Fruit fly (Drosophila melanogaster) whole organism, embryonic: ENCODE data around the gene enc.

ENCODE experiments used
- Bdp1 ChIP-seq: fragments of 200-800 bp; sonication (Bioruptor generic); optimal IDR thresholded peaks from 3 replicates; lab custom pipeline; 2016; ENCODE audit warnings: missing biosample characterization, missing genetic modification characterization
- Blimp-1 ChIP-seq: fragments of 200-800 bp; sonication (Bioruptor generic); optimal IDR thresholded peaks from 3 replicates; lab custom pipeline; 2018; ENCODE audit warnings: missing biosample characterization, missing genetic modification characterization, mild to moderate bottlenecking, moderate library complexity, missing genetic modification reagents
- C15 ChIP-seq: fragments of 200-800 bp; sonication (Bioruptor generic); IDR thresholded peaks from 3 replicates; pipeline ENCODE4 v1.3.6; 2022; ENCODE audit warnings: missing biosample characterization, missing genetic modification characterization
- CG10267 ChIP-seq: fragments of 200-800 bp; sonication (Bioruptor generic); optimal IDR thresholded peaks from 2 replicates; lab custom pipeline; 2018; ENCODE audit warnings: missing biosample characterization, mild to moderate bottlenecking, missing genetic modification characterization, moderate library complexity
- CG11247 ChIP-seq: fragments of 200-800 bp; sonication (Bioruptor generic); IDR thresholded peaks from 2 replicates; pipeline ENCODE4 v1.3.6; 2022; ENCODE audit warnings: missing biosample characterization, missing genetic modification characterization
- CG11456 ChIP-seq: fragments of 200-800 bp; sonication (Bioruptor generic); IDR thresholded peaks from 3 replicates; pipeline ENCODE4 v1.3.6; 2022; ENCODE audit warnings: missing biosample characterization, missing genetic modification characterization
- CG12104 ChIP-seq: fragments of 200-800 bp; sonication (Bioruptor generic); optimal IDR thresholded peaks from 3 replicates; lab custom pipeline; 2016; ENCODE audit warnings: missing biosample characterization, missing genetic modification characterization
- CG12155 ChIP-seq: fragments of 200-800 bp; sonication (Bioruptor generic); optimal IDR thresholded peaks from 3 replicates; lab custom pipeline; 2016; ENCODE audit warnings: missing biosample characterization, missing genetic modification characterization
- CG12299 ChIP-seq: fragments of 200-800 bp; sonication (Bioruptor generic); optimal IDR thresholded peaks from 2 replicates; lab custom pipeline; 2018; ENCODE audit warnings: missing biosample characterization, mild to moderate bottlenecking, missing genetic modification characterization
- CG12769 ChIP-seq: fragments of 200-800 bp; sonication (Bioruptor generic); optimal IDR thresholded peaks from 2 replicates; lab custom pipeline; 2019; ENCODE audit warnings: missing biosample characterization, mild to moderate bottlenecking, missing genetic modification characterization, moderate library complexity
- CG15601 ChIP-seq: fragments of 200-800 bp; sonication (Bioruptor generic); optimal IDR thresholded peaks from 3 replicates; lab custom pipeline; 2019; ENCODE audit warnings: missing biosample characterization, mild to moderate bottlenecking, missing genetic modification characterization, moderate library complexity
- CG17359 ChIP-seq: fragments of 200-800 bp; sonication (Bioruptor generic); optimal IDR thresholded peaks from 3 replicates; lab custom pipeline; 2018; ENCODE audit warnings: missing biosample characterization, mild to moderate bottlenecking, missing genetic modification characterization, moderate library complexity
- CG17385 ChIP-seq: fragments of 200-800 bp; sonication (Bioruptor generic); optimal IDR thresholded peaks from 3 replicates; lab custom pipeline; 2018; ENCODE audit warnings: missing biosample characterization, mild to moderate bottlenecking, missing genetic modification characterization
- CG17802 ChIP-seq: fragments of 200-800 bp; sonication (Bioruptor generic); optimal IDR thresholded peaks from 2 replicates; lab custom pipeline; 2018; ENCODE audit warnings: missing biosample characterization, mild to moderate bottlenecking, missing genetic modification characterization, moderate library complexity
- CG1792 ChIP-seq: fragments of 200-800 bp; sonication (Bioruptor generic); optimal IDR thresholded peaks from 2 replicates; lab custom pipeline; 2016; ENCODE audit warnings: missing biosample characterization, missing genetic modification characterization
- CG2116 ChIP-seq: fragments of 200-800 bp; sonication (Bioruptor generic); optimal IDR thresholded peaks from 3 replicates; lab custom pipeline; 2018; ENCODE audit warnings: missing biosample characterization, mild to moderate bottlenecking, missing genetic modification characterization
- CG2678 ChIP-seq: fragments of 200-800 bp; sonication (Bioruptor generic); optimal IDR thresholded peaks from 3 replicates; lab custom pipeline; 2019; ENCODE audit warnings: missing biosample characterization, mild to moderate bottlenecking, missing genetic modification characterization, moderate library complexity
- CG31441 ChIP-seq: fragments of 200-800 bp; sonication (Bioruptor generic); IDR thresholded peaks from 2 replicates; pipeline ENCODE4 v1.3.6; 2022; ENCODE audit warnings: missing biosample characterization, missing genetic modification characterization
- CG33557 ChIP-seq: fragments of 200-800 bp; sonication (Bioruptor generic); optimal IDR thresholded peaks from 2 replicates; lab custom pipeline; 2019; ENCODE audit warnings: missing biosample characterization, mild to moderate bottlenecking, missing genetic modification characterization, moderate library complexity
- CG4820 ChIP-seq: fragments of 200-800 bp; sonication (Bioruptor generic); optimal IDR thresholded peaks from 3 replicates; lab custom pipeline; 2016; ENCODE audit warnings: missing biosample characterization, missing genetic modification characterization
- CG6272 ChIP-seq: fragments of 200-800 bp; sonication (Bioruptor generic); IDR thresholded peaks from 2 replicates; pipeline ENCODE4 v1.3.6; 2022; ENCODE audit warnings: missing biosample characterization, missing genetic modification characterization
- CG6689 ChIP-seq: fragments of 200-800 bp; sonication (Bioruptor generic); IDR thresholded peaks from 2 replicates; pipeline ENCODE4 v1.3.6; 2022; ENCODE audit warnings: missing biosample characterization, missing genetic modification characterization
- CG7372 ChIP-seq: fragments of 200-800 bp; sonication (Bioruptor generic); IDR thresholded peaks from 2 replicates; pipeline ENCODE4 v1.3.6; 2022; ENCODE audit warnings: missing biosample characterization, missing genetic modification characterization
- CG7839 ChIP-seq: fragments of 200-800 bp; sonication (Bioruptor generic); optimal IDR thresholded peaks from 3 replicates; lab custom pipeline; 2018; ENCODE audit warnings: missing biosample characterization, mild to moderate bottlenecking, missing genetic modification characterization, moderate library complexity
- CHES-1-like ChIP-seq: fragments of 200-800 bp; sonication (Bioruptor generic); optimal IDR thresholded peaks from 2 replicates; lab custom pipeline; 2016; ENCODE audit warnings: missing biosample characterization, missing genetic modification characterization
- CTCF ChIP-seq: fragments of 200-800 bp; sonication (Bioruptor generic); optimal IDR thresholded peaks from 2 replicates; lab custom pipeline; 2017; ENCODE audit warnings: missing biosample characterization, mild to moderate bottlenecking, missing genetic modification characterization, moderate library complexity
- CoRest ChIP-seq: fragments of 200-800 bp; sonication (Bioruptor generic); optimal IDR thresholded peaks from 3 replicates; lab custom pipeline; 2018; ENCODE audit warnings: missing biosample characterization, mild to moderate bottlenecking, missing genetic modification characterization, moderate library complexity
- D ChIP-seq, 2 experiments: fragments of 200-800 bp in 1 of 2; fragments of >200 bp in 1 of 2; sonication (Bioruptor generic) in 1 of 2; optimal IDR thresholded peaks; 2 replicates in 1 of 2; 3 replicates in 1 of 2; lab custom pipeline; 2017; ENCODE audit warnings: mild to moderate bottlenecking in 1 of 2, missing biosample characterization in 1 of 2, missing genetic modification characterization in 1 of 2, missing genetic modification reagents in 1 of 2
- D19A ChIP-seq: fragments of 200-800 bp; optimal IDR thresholded peaks from 3 replicates; lab custom pipeline; 2019; ENCODE audit warnings: missing biosample characterization, mild to moderate bottlenecking, missing genetic modification characterization, moderate library complexity
- Dp ChIP-seq: fragments of 200-800 bp; sonication (Bioruptor generic); optimal IDR thresholded peaks from 2 replicates; lab custom pipeline; 2018; ENCODE audit warnings: missing biosample characterization, mild to moderate bottlenecking, missing genetic modification characterization, moderate library complexity
- Dref ChIP-seq: fragments of 200-800 bp; sonication (Bioruptor generic); IDR thresholded peaks from 2 replicates; pipeline ENCODE4 v1.3.6; 2022; ENCODE audit warnings: missing biosample characterization, missing genetic modification characterization
- Hsf ChIP-seq: fragments of 200-800 bp; sonication (Bioruptor generic); optimal IDR thresholded peaks from 3 replicates; lab custom pipeline; 2016; ENCODE audit warnings: missing biosample characterization, missing genetic modification characterization
- Lpt ChIP-seq: fragments of >200 bp; optimal IDR thresholded peaks from 2 replicates; lab custom pipeline; 2018; ENCODE audit warnings: missing biosample characterization, missing genetic modification characterization
- Mrtf ChIP-seq: fragments of 200-800 bp; sonication (Bioruptor generic); IDR thresholded peaks from 3 replicates; pipeline ENCODE4 v1.3.6; 2022; ENCODE audit warnings: missing biosample characterization, missing genetic modification characterization
- Ptx1 ChIP-seq: fragments of 200-800 bp; sonication (Bioruptor generic); IDR thresholded peaks from 2 replicates; pipeline ENCODE4 v1.3.6; 2022; ENCODE audit warnings: missing biosample characterization, missing genetic modification characterization
- Sin3A ChIP-seq: fragments of >200 bp; optimal IDR thresholded peaks from 2 replicates; lab custom pipeline; 2018
- Sox100B ChIP-seq: fragments of 200-800 bp; sonication (Bioruptor generic); optimal IDR thresholded peaks from 3 replicates; lab custom pipeline; 2018; ENCODE audit warnings: missing biosample characterization, mild to moderate bottlenecking, missing genetic modification characterization
- Ssrp ChIP-seq: fragments of 200-800 bp; sonication (Bioruptor generic); optimal IDR thresholded peaks from 2 replicates; lab custom pipeline; 2018; ENCODE audit warnings: missing biosample characterization, mild to moderate bottlenecking, missing genetic modification characterization, moderate library complexity
- ab ChIP-seq: fragments of 200-800 bp; sonication (Bioruptor generic); optimal IDR thresholded peaks from 2 replicates; lab custom pipeline; 2016; ENCODE audit warnings: missing biosample characterization, missing genetic modification characterization
- ara ChIP-seq: fragments of 200-800 bp; sonication (Bioruptor generic); IDR thresholded peaks from 2 replicates; pipeline ENCODE4 v1.3.6; 2022; ENCODE audit warnings: missing biosample characterization, missing genetic modification characterization
- az2 ChIP-seq: fragments of 200-800 bp; sonication (Bioruptor generic); optimal IDR thresholded peaks from 3 replicates; lab custom pipeline; 2016; ENCODE audit warnings: missing biosample characterization, missing genetic modification characterization
- bcd ChIP-seq: fragments of 200-800 bp; sonication (Bioruptor generic); optimal IDR thresholded peaks from 2 replicates; lab custom pipeline; 2017; ENCODE audit warnings: missing biosample characterization, mild to moderate bottlenecking, missing genetic modification characterization
- croc ChIP-seq: fragments of 200-800 bp; sonication (Bioruptor generic); conservative IDR thresholded peaks from 3 replicates; pipeline ENCODE4 v1.3.6; 2022; ENCODE audit warnings: missing biosample characterization, missing genetic modification characterization
- eve ChIP-seq, 2 experiments: fragments of >200 bp; optimal IDR thresholded peaks; 2 replicates each; lab custom pipeline; 2017; ENCODE audit warnings: missing biosample characterization in 2 of 2, missing genetic modification characterization in 2 of 2
- ewg ChIP-seq: fragments of 200-800 bp; sonication (Bioruptor generic); optimal IDR thresholded peaks from 3 replicates; lab custom pipeline; 2017; ENCODE audit warnings: mild to moderate bottlenecking, missing biosample characterization, missing genetic modification reagents, missing genetic modification characterization
- kni ChIP-seq: fragments of 200-800 bp; sonication (Bioruptor generic); optimal IDR thresholded peaks from 3 replicates; lab custom pipeline; 2017; ENCODE audit warnings: mild to moderate bottlenecking, missing biosample characterization, missing genetic modification reagents, missing genetic modification characterization
- lbe ChIP-seq: fragments of 200-800 bp; sonication (Bioruptor generic); optimal IDR thresholded peaks from 2 replicates; lab custom pipeline; 2016; ENCODE audit warnings: missing biosample characterization, mild to moderate bottlenecking, missing genetic modification characterization
- p53 ChIP-seq: fragments of 200-800 bp; sonication (Bioruptor generic); optimal IDR thresholded peaks from 2 replicates; lab custom pipeline; 2016; ENCODE audit warnings: missing biosample characterization, missing genetic modification characterization
- pnt ChIP-seq: fragments of 200-800 bp; sonication (Bioruptor generic); optimal IDR thresholded peaks from 3 replicates; lab custom pipeline; 2016; ENCODE audit warnings: missing biosample characterization, missing genetic modification characterization
- slbo ChIP-seq: fragments of 200-800 bp; sonication (Bioruptor generic); IDR thresholded peaks from 2 replicates; pipeline ENCODE4 v1.3.6; 2022; ENCODE audit warnings: missing biosample characterization, missing genetic modification characterization
- trem ChIP-seq: fragments of 200-800 bp; optimal IDR thresholded peaks from 3 replicates; lab custom pipeline; 2019; ENCODE audit warnings: missing biosample characterization, mild to moderate bottlenecking, missing genetic modification characterization, moderate library complexity
- vvl ChIP-seq: fragments of 200-800 bp; sonication (Bioruptor generic); IDR thresholded peaks from 2 replicates; pipeline ENCODE4 v1.3.6; 2022; ENCODE audit warnings: missing biosample characterization, missing genetic modification characterization

enc gene

dm6 chr3L:3851847-3852246 is 33.4 kb downstream of the enc start (continued):
- peak; percentile 12 for TF ChIP-seq Hsf (GFP tag; lab: Kevin White, UChicago)
- peak; percentile 24; the same call in 1 of the 2 replicates for TF ChIP-seq CG6689 (GFP tag; lab: Robert Waterston, UW)
- peak; percentile 9 for TF ChIP-seq CG17385 (GFP tag; lab: Kevin White, UChicago)
- no peak for TF ChIP-seq croc (GFP tag; lab: Robert Waterston, UW)
- peak; percentile 45 for TF ChIP-seq Ssrp (tag; lab: Kevin White, UChicago)
- peak; percentile 64; the same call in 1 of the 2 replicates for TF ChIP-seq ara (GFP tag; lab: Robert Waterston, UW)
- peak; percentile 41 for TF ChIP-seq CoRest (tag; lab: Kevin White, UChicago)
- 0 out of 2 replicates have a peak, but pooled peaks have one; percentile 27 for TF ChIP-seq Ptx1 (GFP tag; lab: Robert Waterston, UW)
- TF ChIP-seq CG17359 = no peak
- no peak for TF ChIP-seq CG12155
- no peak for TF ChIP-seq CG12104
- TF ChIP-seq CG2678 (tag; lab: Kevin White, UChicago) = peak; percentile 55
- no peak for TF ChIP-seq CG12299 (tag; lab: Kevin White, UChicago)
- peak; percentile 74 for TF ChIP-seq slbo
- peak; percentile 34 for TF ChIP-seq CG4820 (GFP tag; lab: Kevin White, UChicago)
- no peak for TF ChIP-seq Mrtf
- TF ChIP-seq CG2116 (GFP tag; lab: Kevin White, UChicago) = no peak
- TF ChIP-seq Lpt (GFP tag; lab: Kevin White, UChicago) = no peak
- no peak for TF ChIP-seq Dp (GFP tag; lab: Kevin White, UChicago)
- peak in 1 of 2 experiments; percentile 80 for TF ChIP-seq eve (GFP tag; optimal IDR thresholded peaks at IDR 0.05; lab: Kevin White, UChicago)
- no peak for TF ChIP-seq CG7372 (GFP tag; lab: Robert Waterston, UW)
- peak; percentile 53 for TF ChIP-seq CG12769 (tag; lab: Kevin White, UChicago)
- no peak for TF ChIP-seq kni
- peak; percentile 7 for TF ChIP-seq CHES-1-like (GFP tag; lab: Kevin White, UChicago)
- no peak for TF ChIP-seq Dref (GFP tag; lab: Robert Waterston, UW)
- no peak for TF ChIP-seq CTCF (GFP tag; lab: Kevin White, UChicago)
- no peak for TF ChIP-seq C15 (GFP tag; lab: Robert Waterston, UW)
- peak; percentile 20 for TF ChIP-seq pnt
- TF ChIP-seq trem = peak; percentile 9
- peak; percentile 42 for TF ChIP-seq az2
- TF ChIP-seq bcd = peak; percentile 21
- TF ChIP-seq ewg (GFP tag; lab: Kevin White, UChicago) = peak; percentile 31
- TF ChIP-seq CG10267 = peak; percentile 48
- no peak for TF ChIP-seq lbe (GFP tag; lab: Kevin White, UChicago)
- no peak for TF ChIP-seq D (optimal IDR thresholded peaks at IDR 0.05; lab: Kevin White, UChicago)
- TF ChIP-seq D (GFP tag; optimal IDR thresholded peaks at IDR 0.05; lab: Kevin White, UChicago) = peak; percentile 46
- peak; percentile 7 for TF ChIP-seq CG1792 (GFP tag; lab: Kevin White, UChicago)
- TF ChIP-seq CG31441 = peak; percentile 52
- TF ChIP-seq Sox100B (GFP tag; lab: Kevin White, UChicago) = peak; percentile 7
- no peak for TF ChIP-seq CG17802 (tag; lab: Kevin White, UChicago)
- TF ChIP-seq D19A = peak; percentile 42
- TF ChIP-seq CG11247 (GFP tag; lab: Robert Waterston, UW) = 0 out of 2 replicates have a peak, but pooled peaks have one; percentile 28
- TF ChIP-seq ab (GFP tag; lab: Kevin White, UChicago) = no peak
- TF ChIP-seq CG11456 (GFP tag; lab: Robert Waterston, UW) = no peak
- peak; percentile 10 for TF ChIP-seq Bdp1 (GFP tag; lab: Kevin White, UChicago)
- no peak for TF ChIP-seq Sin3A
- TF ChIP-seq p53 (GFP tag; lab: Kevin White, UChicago) = peak; percentile 20
- peak; percentile 62 for TF ChIP-seq Blimp-1 (GFP tag; lab: Kevin White, UChicago)
- peak; percentile 24 for TF ChIP-seq CG33557 (GFP tag; lab: Kevin White, UChicago)
- no peak for TF ChIP-seq CG6272 (GFP tag; lab: Robert Waterston, UW)
- TF ChIP-seq CG15601 (tag; lab: Kevin White, UChicago) = peak; percentile 43
- TF ChIP-seq vvl (GFP tag; lab: Robert Waterston, UW) = peak; percentile 59
- TF ChIP-seq CG7839 (tag; lab: Kevin White, UChicago) = peak; percentile 50
